Fruit fly (Drosophila melanogaster): ENCODE data around the gene mmm.

The mmm gene

DNA sequence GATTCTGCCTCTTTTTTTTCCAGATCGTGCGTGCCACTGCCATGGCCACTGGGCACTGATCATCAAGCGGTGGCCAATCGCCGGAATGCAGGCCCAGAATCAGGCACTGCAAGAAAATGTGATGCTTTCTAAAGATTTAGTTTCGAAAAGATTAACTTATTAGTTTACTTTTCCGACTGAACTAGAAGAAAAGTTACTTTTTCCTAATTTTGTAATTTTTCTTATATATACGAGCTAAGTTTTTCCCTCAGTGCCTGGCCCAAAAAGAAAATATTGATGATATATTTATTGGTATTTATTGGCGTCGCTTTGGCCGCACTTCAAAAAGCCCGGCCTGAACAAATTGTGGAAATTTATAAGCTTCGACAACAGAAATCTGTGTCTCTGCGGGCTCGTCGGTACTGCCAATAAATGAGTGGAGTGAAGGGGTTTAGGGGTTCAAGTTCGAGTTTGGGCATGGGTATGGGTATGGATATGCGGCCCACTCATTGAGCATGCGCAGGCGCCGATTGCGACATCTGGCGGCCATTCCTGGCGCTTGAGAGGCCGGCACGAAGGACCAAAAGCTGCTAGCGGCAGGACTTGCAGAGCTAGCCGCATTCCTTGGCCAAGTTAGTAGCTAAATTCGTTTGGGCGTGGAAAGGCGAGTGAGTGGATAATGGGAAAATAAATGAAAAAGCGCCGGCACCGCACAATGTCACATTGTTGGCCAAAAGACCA, 18.0 kb downstream of the mmm start (continued):
- TF ChIP-seq Nf-YA (GFP tag; IDR thresholded peaks at IDR 0.05): peak; percentile 19; the same call in 1 of the 2 replicates
- no peak for TF ChIP-seq CG6272 (GFP tag; IDR thresholded peaks at IDR 0.05)
- peak; percentile 87 for TF ChIP-seq CTCF (GFP tag; optimal IDR thresholded peaks at IDR 0.05)
- no peak for TF ChIP-seq jumu (GFP tag; optimal IDR thresholded peaks at IDR 0.05)
- no peak for TF ChIP-seq shn (GFP tag; optimal IDR thresholded peaks at IDR 0.05)
- no peak for TF ChIP-seq NC2α (GFP tag; optimal IDR thresholded peaks at IDR 0.05)
- peak in 1 of 2 experiments; percentile 41 for TF ChIP-seq bsh (GFP tag; optimal IDR thresholded peaks at IDR 0.05)
- 0 out of 2 replicates have a peak, but pooled peaks have one; percentile 12 for TF ChIP-seq CG1024 (GFP tag; IDR thresholded peaks at IDR 0.05)
- TF ChIP-seq CG1647 (GFP tag; optimal IDR thresholded peaks at IDR 0.05): no peak
- 0 out of 3 replicates have a peak, but pooled peaks have one; percentile 14 for TF ChIP-seq B-H1 (GFP tag; IDR thresholded peaks at IDR 0.05)
- no peak for TF ChIP-seq CG10209 (GFP tag; optimal IDR thresholded peaks at IDR 0.05)
- TF ChIP-seq phol (tag; optimal IDR thresholded peaks at IDR 0.05): peak; percentile 6
- TF ChIP-seq CG8388 (GFP tag; optimal IDR thresholded peaks at IDR 0.05): peak; percentile 23
- TF ChIP-seq CG17829 (tag; optimal IDR thresholded peaks at IDR 0.05): no peak
- no peak for TF ChIP-seq CG7928 (GFP tag; optimal IDR thresholded peaks at IDR 0.05)
- 0 out of 3 replicates have a peak, but pooled peaks have one; percentile 22 for TF ChIP-seq CG14050 (GFP tag; IDR thresholded peaks at IDR 0.05)
- no peak for TF ChIP-seq CG9727 (GFP tag; optimal IDR thresholded peaks at IDR 0.05)
- TF ChIP-seq fru (optimal IDR thresholded peaks at IDR 0.05): no peak
- peak; percentile 59 for TF ChIP-seq Ets65A (GFP tag)
- no peak for TF ChIP-seq CG12659 (GFP tag; optimal IDR thresholded peaks at IDR 0.05)
- TF ChIP-seq CG8281 (tag; optimal IDR thresholded peaks at IDR 0.05): no peak
- peak; percentile 16 for TF ChIP-seq CG18262 (tag; optimal IDR thresholded peaks at IDR 0.05)
- peak; percentile 17 for TF ChIP-seq CG2678 (tag; optimal IDR thresholded peaks at IDR 0.05)
- peak; percentile 38; the same call in 2 of the 3 replicates for TF ChIP-seq tgo (GFP tag; IDR thresholded peaks at IDR 0.05)
- no peak for TF ChIP-seq CG4328 (GFP tag; optimal IDR thresholded peaks at IDR 0.05)
- TF ChIP-seq CG13296 (GFP tag; optimal IDR thresholded peaks at IDR 0.05): no peak
- TF ChIP-seq fd3F (GFP tag; optimal IDR thresholded peaks at IDR 0.05): no peak
- no peak for TF ChIP-seq CG3726 (GFP tag; IDR thresholded peaks at IDR 0.05)
- peak; percentile 33 for TF ChIP-seq sisA (GFP tag; IDR thresholded peaks at IDR 0.05)
- no peak for TF ChIP-seq CG15073 (GFP tag; optimal IDR thresholded peaks at IDR 0.05)
- TF ChIP-seq tx (GFP tag; optimal IDR thresholded peaks at IDR 0.05): no peak
- TF ChIP-seq sqz (GFP tag; optimal IDR thresholded peaks at IDR 0.05): no peak
- TF ChIP-seq CG14441 (GFP tag; IDR thresholded peaks at IDR 0.05): 0 out of 2 replicates have a peak, but pooled peaks have one; percentile 25
- peak; percentile 4; the same call in 1 of the 2 replicates for TF ChIP-seq Ada2b (GFP tag; IDR thresholded peaks at IDR 0.05)
- TF ChIP-seq GATAe (GFP tag; conservative IDR thresholded peaks at IDR 0.05): no peak
- TF ChIP-seq ci (GFP tag; IDR thresholded peaks at IDR 0.05): 0 out of 3 replicates have a peak, but pooled peaks have one; percentile 11
- TF ChIP-seq CoRest (tag; optimal IDR thresholded peaks at IDR 0.05): no peak
- TF ChIP-seq NFAT (GFP tag; IDR thresholded peaks at IDR 0.05): no peak
- no peak for TF ChIP-seq CG1603 (tag; optimal IDR thresholded peaks at IDR 0.05)
- TF ChIP-seq CG2712 (tag; optimal IDR thresholded peaks at IDR 0.05): peak; percentile 7
- TF ChIP-seq CG9932 (GFP tag; IDR thresholded peaks at IDR 0.05): no peak
- TF ChIP-seq nerfin-1 (tag; optimal IDR thresholded peaks at IDR 0.05): no peak
- TF ChIP-seq Med (GFP tag): peak; percentile 55
- no peak for TF ChIP-seq Dip3 (GFP tag; optimal IDR thresholded peaks at IDR 0.05)
- peak; percentile 2 for TF ChIP-seq CG4424 (GFP tag; optimal IDR thresholded peaks at IDR 0.05)
- TF ChIP-seq CG17186 (GFP tag; optimal IDR thresholded peaks at IDR 0.05): no peak
- TF ChIP-seq CG17912 (GFP tag; optimal IDR thresholded peaks at IDR 0.05): no peak
- peak; percentile 23; the same call in 1 of the 2 replicates for TF ChIP-seq CG6689 (GFP tag; IDR thresholded peaks at IDR 0.05)
- peak; percentile 16 for TF ChIP-seq sd (tag; optimal IDR thresholded peaks at IDR 0.05)
- no peak for TF ChIP-seq Myb (GFP tag; optimal IDR thresholded peaks at IDR 0.05)
- TF ChIP-seq Lpt (GFP tag; optimal IDR thresholded peaks at IDR 0.05): no peak

All from whole organism, embryonic.